Worm (Caenorhabditis elegans): Measurements from ENCODE around the gene end-3.

Gene end-3

ce11 chrV:14014395-14014794 is at the start of gene end-3:
TSS of gene end-3 (plus strand) at chrV:14014695.
- TF ChIP-seq zag-1 (tag; optimal IDR thresholded peaks at IDR 0.05) (no peak), pqm-1 (tag; optimal IDR thresholded peaks at IDR 0.05) (no peak), ces-1 (GFP tag; optimal IDR thresholded peaks at IDR 0.05) (no peak), unc-62 (GFP tag; optimal IDR thresholded peaks at IDR 0.05) (no peak), lsy-2 (tag; optimal IDR thresholded peaks at IDR 0.05) (no peak), efl-3 (GFP tag; optimal IDR thresholded peaks at IDR 0.05) (no peak), lin-13 (GFP tag; optimal IDR thresholded peaks at IDR 0.05) (no peak), lir-3 (tag; optimal IDR thresholded peaks at IDR 0.05; ENCODE audit: poor library complexity) (no peak), lin-14 (GFP tag; optimal IDR thresholded peaks at IDR 0.05) (no peak), ceh-63 (GFP tag; optimal IDR thresholded peaks at IDR 0.05) (no peak), mdl-1 (tag; optimal IDR thresholded peaks at IDR 0.05) (no peak), ceh-90 (tag; optimal IDR thresholded peaks at IDR 0.05) (no peak), C34B4.2 (tag; optimal IDR thresholded peaks at IDR 0.05) (no peak), nhr-20 (tag; optimal IDR thresholded peaks at IDR 0.05) (no peak), sptf-1 (tag; optimal IDR thresholded peaks at IDR 0.05) (no peak), hlh-4 (tag; optimal IDR thresholded peaks at IDR 0.05) (no peak), Y116A8C.19 (tag; optimal IDR thresholded peaks at IDR 0.05; ENCODE audit: borderline replicate concordance) (no peak), nhr-47 (tag; optimal IDR thresholded peaks at IDR 0.05) (no peak), aly-2 (tag; optimal IDR thresholded peaks at IDR 0.05) (no peak), nhr-84 (tag; optimal IDR thresholded peaks at IDR 0.05) (no peak)

ce11 chrV:13980807-13981206 is 33.7 kb upstream of the end-3 start, which contains the start of gene eol-1:
TSS of gene eol-1 (minus strand) at chrV:13980907.
- no peak for TF ChIP-seq ces-1 (GFP tag; optimal IDR thresholded peaks at IDR 0.05)
- no peak for TF ChIP-seq snpc-4 (tag; optimal IDR thresholded peaks at IDR 0.05)
- no peak for TF ChIP-seq tbx-2 (tag; optimal IDR thresholded peaks at IDR 0.05)
- TF ChIP-seq nhr-47 (tag; optimal IDR thresholded peaks at IDR 0.05) = no peak
- no peak for TF ChIP-seq F16B12.6 (tag; optimal IDR thresholded peaks at IDR 0.05)
- TF ChIP-seq skn-1 (tag; optimal IDR thresholded peaks at IDR 0.05) = no peak
- no peak for TF ChIP-seq efl-1 (optimal IDR thresholded peaks at IDR 0.05)
- TF ChIP-seq efl-1 (GFP tag; optimal IDR thresholded peaks at IDR 0.05 in 1 of 2) = peak in 1 of 2 experiments; percentile 81

- TF ChIP-seq skn-1 (tag; optimal IDR thresholded peaks at IDR 0.05) (no peak), zag-1 (tag; optimal IDR thresholded peaks at IDR 0.05) (no peak), unc-30 (tag; optimal IDR thresholded peaks at IDR 0.05) (no peak), elt-3 (tag; optimal IDR thresholded peaks at IDR 0.05) (no peak), unc-130 (tag; optimal IDR thresholded peaks at IDR 0.05) (no peak), ceh-63 (GFP tag; optimal IDR thresholded peaks at IDR 0.05) (no peak), nhr-237 (tag; optimal IDR thresholded peaks at IDR 0.05) (no peak), zip-4 (GFP tag; optimal IDR thresholded peaks at IDR 0.05) (no peak)
Observed at ce11 chrV:13981677-13982076, 32.8 kb upstream of the end-3 start.

ce11 chrV:13984828-13985227 is 29.7 kb upstream of the end-3 start, which contains the start of gene end-1:
TSS of gene end-1 (plus strand) at chrV:13985128.
- TF ChIP-seq hlh-17 (GFP tag; optimal IDR thresholded peaks at IDR 0.05; ENCODE audit: borderline replicate concordance) (no peak), F16B12.6 (tag; optimal IDR thresholded peaks at IDR 0.05) (no peak), ceh-82 (tag; optimal IDR thresholded peaks at IDR 0.05) (no peak), nhr-47 (tag; optimal IDR thresholded peaks at IDR 0.05) (no peak), efl-3 (GFP tag; optimal IDR thresholded peaks at IDR 0.05) (no peak), lir-3 (tag; optimal IDR thresholded peaks at IDR 0.05; ENCODE audit: poor library complexity) (no peak), jun-1 (tag; optimal IDR thresholded peaks at IDR 0.05) (no peak)

ce11 chrV:13986823-13987222 is 27.7 kb upstream of the end-3 start:
- TF ChIP-seq elt-2 (tag; optimal IDR thresholded peaks at IDR 0.05) (peak; percentile 38), alr-1 (tag; optimal IDR thresholded peaks at IDR 0.05; ENCODE audit: borderline replicate concordance) (no peak)
